Worm (Caenorhabditis elegans) whole organism, young adult: ENCODE results near the gene rpc-11.
A peak's percentile ranks its signal among the peaks of the same experiment; 100 is the strongest.

Source experiments
- B0019.2 ChIP-seq: fragments of 200-800 bp; sonication (Bioruptor generic); conservative IDR thresholded peaks from 2 replicates; pipeline ENCODE4 v1.3.6; 2022; ENCODE audit warnings: missing genetic modification reagents, missing genetic modification characterization, missing compliant biosample characterization
- C06A6.2 ChIP-seq: fragments of 200-800 bp; sonication (Bioruptor generic); conservative IDR thresholded peaks from 2 replicates; pipeline ENCODE4 v1.3.6; 2022; ENCODE audit warnings: missing genetic modification characterization, missing compliant biosample characterization
- C17E4.6 ChIP-seq: fragments of 200-800 bp; sonication (Bioruptor generic); IDR thresholded peaks from 2 replicates; pipeline ENCODE4 v1.3.6; 2022; ENCODE audit warnings: missing genetic modification reagents, missing genetic modification characterization, missing compliant biosample characterization
- F22D6.2 ChIP-seq: sonication (generic microtip); optimal IDR thresholded peaks from 2 replicates; lab custom pipeline; 2016; ENCODE audit warnings: mild to moderate bottlenecking, missing genetic modification characterization, missing compliant biosample characterization
- F23B12.7 ChIP-seq: sonication (generic microtip); optimal IDR thresholded peaks from 2 replicates; lab custom pipeline; 2017; ENCODE audit warnings: missing genetic modification characterization, mild to moderate bottlenecking, missing compliant biosample characterization, antibody characterized with exemption, moderate library complexity; ENCODE audit not compliant: insufficient read depth
- F39B2.1 ChIP-seq: fragments of 200-800 bp; sonication (Bioruptor generic); IDR thresholded peaks from 2 replicates; pipeline ENCODE4 v1.3.6; 2022; ENCODE audit warnings: missing genetic modification reagents, missing genetic modification characterization, missing compliant biosample characterization
- F57A8.1 ChIP-seq: fragments of 200-800 bp; sonication (Bioruptor generic); optimal IDR thresholded peaks from 2 replicates; lab custom pipeline; 2018; ENCODE audit warnings: mild to moderate bottlenecking, missing genetic modification characterization, moderate library complexity, missing compliant biosample characterization
- Y53G8AR.9 ChIP-seq: fragments of 200-800 bp; sonication (Bioruptor generic); conservative IDR thresholded peaks from 2 replicates; pipeline ENCODE4 v1.3.6; 2022; ENCODE audit warnings: missing genetic modification reagents, missing genetic modification characterization, missing compliant biosample characterization
- Y79H2A.3 ChIP-seq: fragments of 200-800 bp; sonication (Bioruptor generic); conservative IDR thresholded peaks from 2 replicates; pipeline ENCODE4 v1.3.6; 2022; ENCODE audit warnings: missing genetic modification reagents, missing genetic modification characterization, missing compliant biosample characterization
- aptf-3 ChIP-seq: fragments of 200-800 bp; sonication (Bioruptor generic); IDR thresholded peaks from 2 replicates; pipeline ENCODE4 v1.3.6; 2022; ENCODE audit warnings: missing genetic modification characterization, missing compliant biosample characterization
- attf-3 ChIP-seq: fragments of 200-800 bp; sonication (Bioruptor generic); conservative IDR thresholded peaks from 2 replicates; pipeline ENCODE4 v1.3.6; 2022; ENCODE audit warnings: missing genetic modification reagents, missing genetic modification characterization, missing compliant biosample characterization
- attf-5 ChIP-seq: fragments of 200-800 bp; sonication (Bioruptor generic); optimal IDR thresholded peaks from 2 replicates; lab custom pipeline; 2018; ENCODE audit warnings: mild to moderate bottlenecking, missing genetic modification characterization, missing compliant biosample characterization
- ccch-3 ChIP-seq: fragments of 200-800 bp; sonication (Bioruptor generic); optimal IDR thresholded peaks from 2 replicates; lab custom pipeline; 2018; ENCODE audit warnings: mild to moderate bottlenecking, missing genetic modification characterization, missing compliant biosample characterization
- efl-1 ChIP-seq: fragments of 150-350 bp; optimal IDR thresholded peaks from 2 replicates; lab custom pipeline; 2014; ENCODE audit warnings: missing biosample characterization, missing genetic modification reagents, missing genetic modification characterization
- egl-18 ChIP-seq: fragments of 200-800 bp; sonication (Bioruptor generic); IDR thresholded peaks from 2 replicates; pipeline ENCODE4 v1.3.6; 2022; ENCODE audit warnings: missing genetic modification reagents, missing genetic modification characterization, missing compliant biosample characterization
- ekl-4 ChIP-seq: fragments of 200-800 bp; sonication (Bioruptor generic); IDR thresholded peaks from 2 replicates; pipeline ENCODE4 v1.3.6; 2022; ENCODE audit warnings: missing genetic modification reagents, missing genetic modification characterization, missing compliant biosample characterization
- ets-4 ChIP-seq: fragments of 200-800 bp; sonication (Bioruptor generic); optimal IDR thresholded peaks from 2 replicates; lab custom pipeline; 2018; ENCODE audit warnings: mild to moderate bottlenecking, missing genetic modification characterization, missing compliant biosample characterization
- hlh-26 ChIP-seq: fragments of 200-800 bp; sonication (Bioruptor generic); conservative IDR thresholded peaks from 2 replicates; pipeline ENCODE4 v1.3.6; 2022; ENCODE audit warnings: missing genetic modification reagents, missing genetic modification characterization, missing compliant biosample characterization
- mcd-1 ChIP-seq: fragments of 200-800 bp; sonication (Bioruptor generic); IDR thresholded peaks from 2 replicates; pipeline ENCODE4 v1.3.6; 2022; ENCODE audit warnings: missing genetic modification reagents, missing genetic modification characterization, missing compliant biosample characterization
- mel-28 ChIP-seq: sonication (generic microtip); optimal IDR thresholded peaks from 2 replicates; lab custom pipeline; 2016; ENCODE audit warnings: borderline replicate concordance, mild to moderate bottlenecking, missing genetic modification characterization, missing compliant biosample characterization
- mes-4 ChIP-seq: sonication (generic microtip); optimal IDR thresholded peaks from 2 replicates; lab custom pipeline; 2016; ENCODE audit warnings: missing genotype, missing genetic modification characterization, missing compliant biosample characterization
- nfya-1 ChIP-seq: sonication (generic microtip); optimal IDR thresholded peaks from 2 replicates; lab custom pipeline; 2017; ENCODE audit warnings: antibody characterized with exemption, missing compliant biosample characterization, missing genetic modification characterization, borderline replicate concordance; ENCODE audit not compliant: insufficient read depth
- nhr-120 ChIP-seq: fragments of 200-800 bp; sonication (Bioruptor generic); IDR thresholded peaks from 2 replicates; pipeline ENCODE4 v1.3.6; 2022; ENCODE audit warnings: missing genetic modification characterization, missing compliant biosample characterization
- nhr-179 ChIP-seq: sonication (generic microtip); optimal IDR thresholded peaks from 2 replicates; lab custom pipeline; 2016; ENCODE audit warnings: mild to moderate bottlenecking, missing genetic modification characterization, missing compliant biosample characterization
- nhr-27 ChIP-seq: fragments of 200-800 bp; sonication (Bioruptor generic); optimal IDR thresholded peaks from 2 replicates; lab custom pipeline; 2018; ENCODE audit warnings: mild to moderate bottlenecking, missing genetic modification characterization, moderate library complexity, missing compliant biosample characterization
- nhr-80 ChIP-seq: sonication (generic microtip); optimal IDR thresholded peaks from 2 replicates; lab custom pipeline; 2016; ENCODE audit warnings: missing genetic modification characterization, missing compliant biosample characterization
- pbrm-1 ChIP-seq: fragments of 200-800 bp; sonication (Bioruptor generic); IDR thresholded peaks from 2 replicates; pipeline ENCODE4 v1.3.6; 2022; ENCODE audit warnings: missing genetic modification reagents, missing genetic modification characterization, missing compliant biosample characterization
- pha-4 ChIP-seq: fragments of 150-350 bp; sonication (generic microtip); optimal IDR thresholded peaks from 2 replicates; lab custom pipeline; 2014; ENCODE audit warnings: missing biosample characterization, missing genetic modification reagents, missing genetic modification characterization
- rpc-1 ChIP-seq, 2 experiments: fragments of 150-350 bp in 1 of 2; sonication (generic microtip) in 1 of 2; optimal IDR thresholded peaks; 2 replicates each; lab custom pipeline; 2014 to 2018; ENCODE audit warnings: missing biosample characterization in 1 of 2, missing genetic modification characterization in 1 of 2, missing genetic modification reagents in 1 of 2, missing genotype in 1 of 2
- sdz-38 ChIP-seq: sonication (generic microtip); optimal IDR thresholded peaks from 2 replicates; lab custom pipeline; 2016; ENCODE audit warnings: missing genotype, missing genetic modification characterization, missing compliant biosample characterization
- tbp1 ChIP-seq: fragments of 200-800 bp; sonication (Bioruptor generic); optimal IDR thresholded peaks from 2 replicates; lab custom pipeline; 2018; ENCODE audit warnings: mild to moderate bottlenecking, missing genetic modification characterization, missing compliant biosample characterization
- unc-130 ChIP-seq: sonication (generic microtip); optimal IDR thresholded peaks from 2 replicates; lab custom pipeline; 2016; ENCODE audit warnings: missing genetic modification reagents, missing genetic modification characterization, missing compliant biosample characterization
- xnd-1 ChIP-seq: sonication (generic microtip); optimal IDR thresholded peaks from 2 replicates; lab custom pipeline; 2016; ENCODE audit warnings: missing genotype, missing genetic modification reagents, missing genetic modification characterization, missing compliant biosample characterization
- zfh-2 ChIP-seq: fragments of 200-800 bp; sonication (Bioruptor generic); conservative IDR thresholded peaks from 2 replicates; pipeline ENCODE4 v1.3.6; 2022; ENCODE audit warnings: missing genetic modification reagents, missing genetic modification characterization, missing compliant biosample characterization
- ztf-26 ChIP-seq: sonication (generic microtip); optimal IDR thresholded peaks from 2 replicates; lab custom pipeline; 2017; ENCODE audit warnings: missing genetic modification characterization, missing compliant biosample characterization

The rpc-11 gene

DNA sequence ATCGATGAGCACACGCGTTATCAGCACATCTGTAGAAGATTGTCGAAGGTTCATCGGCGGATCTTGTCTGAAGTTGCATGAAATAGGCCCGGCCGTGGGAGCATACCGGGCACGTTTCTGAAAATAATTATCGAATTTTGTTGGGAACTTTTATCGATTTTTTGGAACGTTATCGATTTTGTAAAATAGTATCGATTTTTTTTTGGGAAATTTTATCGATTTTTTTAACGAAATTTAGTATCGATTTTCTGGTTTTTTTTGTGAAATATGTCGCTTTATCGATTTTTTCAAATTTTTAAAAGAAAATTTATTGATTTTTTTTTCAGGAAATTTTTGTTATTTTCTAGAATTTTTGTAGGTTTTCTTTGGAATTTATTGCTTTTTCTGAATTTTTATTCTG lies 1.1 kb downstream of the rpc-11 start:
- TF ChIP-seq sdz-38 (tag; lab: Kevin White, UChicago) (no peak), nhr-80 (tag; lab: Kevin White, UChicago) (no peak), attf-3 (GFP tag; lab: Robert Waterston, UW) (no peak), hlh-26 (GFP tag; lab: Robert Waterston, UW) (no peak), ccch-3 (no peak), F39B2.1 (GFP tag; lab: Robert Waterston, UW) (no peak), zfh-2 (GFP tag; lab: Robert Waterston, UW) (no peak), mel-28 (no peak), Y79H2A.3 (GFP tag; lab: Robert Waterston, UW) (no peak), Y53G8AR.9 (GFP tag; lab: Robert Waterston, UW) (no peak), unc-130 (GFP tag; lab: Kevin White, UChicago) (no peak), nhr-179 (tag; lab: Kevin White, UChicago) (no peak), ztf-26 (no peak), F22D6.2 (tag; lab: Kevin White, UChicago) (no peak)
- TF ChIP-seq, all 124 proteins: peak for 0

DNA sequence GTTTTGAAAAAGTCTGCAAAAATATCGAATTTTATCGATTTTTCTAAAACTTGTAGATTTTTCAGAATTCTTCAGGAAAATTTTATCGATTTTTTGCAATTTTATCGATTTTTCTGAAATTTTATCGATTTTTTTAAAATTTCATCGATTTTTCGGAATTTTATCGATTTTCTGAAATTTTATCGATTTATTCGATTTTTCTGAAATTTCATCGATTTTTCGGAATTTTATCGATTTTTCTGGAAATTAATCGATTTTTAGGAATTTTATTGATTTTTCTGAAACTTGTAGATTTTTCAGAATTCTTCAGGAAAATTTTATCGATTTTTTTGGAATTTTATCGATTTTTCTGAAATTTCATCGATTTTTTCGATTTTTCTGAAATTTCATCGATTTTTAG lies 1.7 kb downstream of the rpc-11 start:
- no peak for TF ChIP-seq ets-4 (GFP tag; lab: Kevin White, UChicago)
- TF ChIP-seq F57A8.1, result no peak
- TF ChIP-seq ccch-3, result no peak
- no peak for TF ChIP-seq mes-4
- TF ChIP-seq attf-5 (GFP tag; lab: Kevin White, UChicago), result no peak
- TF ChIP-seq efl-1, result no peak
- TF ChIP-seq B0019.2, result no peak
- no peak for TF ChIP-seq aptf-3 (GFP tag; lab: Robert Waterston, UW)
- no peak for TF ChIP-seq C06A6.2 (GFP tag; lab: Robert Waterston, UW)
- TF ChIP-seq egl-18, result no peak
- TF ChIP-seq F23B12.7, result no peak

DNA sequence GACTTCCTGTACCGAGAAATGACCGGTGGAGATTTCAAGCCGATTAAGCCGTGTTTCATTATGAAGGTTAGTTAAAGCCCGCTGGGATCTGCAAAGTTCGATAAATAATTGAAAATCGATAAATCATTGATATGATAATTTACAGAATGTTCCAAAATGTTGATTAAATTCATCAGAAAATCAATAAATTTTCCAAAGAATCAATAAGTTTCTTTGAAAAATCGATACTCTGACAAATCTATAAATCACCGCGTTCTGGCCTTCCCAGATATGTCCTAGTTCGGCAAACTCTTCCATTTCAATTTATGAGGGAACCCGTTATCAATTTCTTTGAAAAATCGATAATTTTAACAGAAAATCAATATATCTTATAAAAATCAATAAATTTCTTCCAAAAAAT lies 2.3 kb downstream of the rpc-11 start:
- TF ChIP-seq mcd-1 (GFP tag; lab: Robert Waterston, UW) (no peak), xnd-1 (tag; lab: Kevin White, UChicago) (no peak), ekl-4 (GFP tag; lab: Robert Waterston, UW) (no peak), nhr-27 (tag; lab: Kevin White, UChicago) (no peak)

DNA sequence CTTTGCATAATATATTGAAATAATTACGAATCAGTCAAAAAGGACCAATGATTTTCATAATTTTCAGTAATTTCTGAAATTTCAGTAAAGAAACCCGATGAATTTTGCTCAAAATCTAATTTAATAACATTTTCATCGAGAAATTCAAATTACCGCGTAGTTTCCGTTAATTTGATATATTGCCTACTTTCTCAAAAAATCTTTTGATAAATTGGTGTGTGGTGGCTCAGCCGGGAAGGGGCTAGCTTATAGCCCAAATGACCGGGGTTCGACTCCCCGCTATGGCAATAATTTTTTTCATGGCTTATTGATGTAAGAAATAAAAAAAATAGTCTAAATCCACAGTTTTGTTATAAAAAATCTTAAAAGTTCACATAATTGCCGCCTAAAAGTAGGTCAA lies 2.8 kb downstream of the rpc-11 start:
- TF ChIP-seq tbp1 (GFP tag; lab: Kevin White, UChicago) (peak; percentile 75), C17E4.6 (GFP tag; lab: Robert Waterston, UW) (no peak), nhr-120 (no peak), ztf-26 (no peak), pha-4 (tag; lab: Kevin White, UChicago) (no peak), nfya-1 (tag; lab: Kevin White, UChicago) (no peak), unc-130 (GFP tag; lab: Kevin White, UChicago) (no peak), mes-4 (no peak), pbrm-1 (GFP tag; lab: Robert Waterston, UW) (no peak), rpc-1 (optimal IDR thresholded peaks at IDR 0.05; lab: Kevin White, UChicago) (no peak), rpc-1 (tag; optimal IDR thresholded peaks at IDR 0.05; lab: Kevin White, UChicago) (peak; percentile 51)
- TF ChIP-seq, all 124 proteins: peak for 2
